Fruit fly (Drosophila melanogaster) whole organism, embryonic: ENCODE measurements around the gene CG14851.

Source experiments
- HLH3B ChIP-seq: fragments of 200-800 bp; sonication (Bioruptor generic); IDR thresholded peaks from 2 replicates; pipeline ENCODE4 v1.3.6; 2022; ENCODE audit warnings: missing biosample characterization, missing genetic modification characterization
- Poxn ChIP-seq: fragments of 200-800 bp; sonication (Bioruptor generic); IDR thresholded peaks from 2 replicates; pipeline ENCODE4 v1.3.6; 2022; ENCODE audit warnings: missing biosample characterization, missing genetic modification characterization
- ara ChIP-seq: fragments of 200-800 bp; sonication (Bioruptor generic); IDR thresholded peaks from 2 replicates; pipeline ENCODE4 v1.3.6; 2022; ENCODE audit warnings: missing biosample characterization, missing genetic modification characterization
- chif ChIP-seq, 2 experiments: fragments of 200-800 bp; sonication (Bioruptor generic); optimal IDR thresholded peaks; 3 replicates each; lab custom pipeline; 2016; ENCODE audit warnings: missing biosample characterization in 2 of 2, missing genetic modification characterization in 2 of 2
- tio ChIP-seq: fragments of 200-800 bp; sonication (Bioruptor generic); optimal IDR thresholded peaks from 2 replicates; lab custom pipeline; 2017; ENCODE audit warnings: missing biosample characterization, missing genetic modification characterization, inconsistent platforms

The CG14851 gene

dm6 chr3R:14608892-14609692 is 47.0 kb downstream of the CG14851 start, which contains the start of gene CG14853 (continued):
- TF ChIP-seq chif (GFP tag; optimal IDR thresholded peaks at IDR 0.05; lab: Kevin White, UChicago) (peak; percentile 4 to 14), HLH3B (peak; percentile 54), Poxn (GFP tag; lab: Robert Waterston, UW) (no peak), ara (GFP tag; lab: Robert Waterston, UW) (peak; percentile 49; the same call in 1 of the 2 replicates), tio (GFP tag; lab: Kevin White, UChicago) (peak; percentile 79)
